Worm (Caenorhabditis elegans): Measurements from ENCODE around the gene ceh-43.
A peak's percentile ranks its signal among the peaks of the same experiment; 100 is the strongest.
"Not testable (repeated sequence)": the region's sequence is repeated elsewhere in the genome, so short reads cannot be mapped to it uniquely, and the experiment has no call there.

Gene ceh-43

ce11 chrIII:4419117-4419978, 30.4 kb downstream of the ceh-43 start, which contains the start of the genes R07E5.7 and cku-80 (continued):
- TF ChIP-seq fos-1 (tag; optimal IDR thresholded peaks at IDR 0.05) (no peak), blmp-1 (tag; optimal IDR thresholded peaks at IDR 0.05; ENCODE audit: insufficient read depth) (no peak), crh-2 (tag; optimal IDR thresholded peaks at IDR 0.05) (peak; percentile 66), lsy-2 (tag; optimal IDR thresholded peaks at IDR 0.05) (peak; percentile 61 to 82), nhr-10 (tag; optimal IDR thresholded peaks at IDR 0.05) (no peak), egl-27 (tag; optimal IDR thresholded peaks at IDR 0.05) (no peak), gmeb-1 (tag; optimal IDR thresholded peaks at IDR 0.05) (peak; percentile 88)

- TF ChIP-seq lin-13 (GFP tag; optimal IDR thresholded peaks at IDR 0.05) (no peak), nhr-21 (tag; optimal IDR thresholded peaks at IDR 0.05) (no peak), fos-1 (tag; optimal IDR thresholded peaks at IDR 0.05) (no peak), elt-3 (tag; optimal IDR thresholded peaks at IDR 0.05) (no peak), lin-39 (tag; optimal IDR thresholded peaks at IDR 0.05) (no peak), ztf-4 (tag; optimal IDR thresholded peaks at IDR 0.05) (no peak), ama-1 (optimal IDR thresholded peaks at IDR 0.05) (no peak), nhr-129 (tag; optimal IDR thresholded peaks at IDR 0.05) (no peak), ztf-11 (tag; optimal IDR thresholded peaks at IDR 0.05) (no peak), nhr-77 (tag; optimal IDR thresholded peaks at IDR 0.05) (no peak), nhr-237 (tag; optimal IDR thresholded peaks at IDR 0.05) (no peak), alr-1 (tag; optimal IDR thresholded peaks at IDR 0.05) (no peak), unc-39 (tag; optimal IDR thresholded peaks at IDR 0.05) (no peak), nhr-10 (tag; optimal IDR thresholded peaks at IDR 0.05) (no peak), ceh-16 (tag; optimal IDR thresholded peaks at IDR 0.05) (no peak), nhr-25 (tag; optimal IDR thresholded peaks at IDR 0.05) (no peak), aly-2 (tag; optimal IDR thresholded peaks at IDR 0.05) (no peak), nhr-6 (tag; optimal IDR thresholded peaks at IDR 0.05) (no peak), skn-1 (tag; optimal IDR thresholded peaks at IDR 0.05) (no peak)
Measured at ce11 chrIII:4417956-4418355, 31.8 kb downstream of the ceh-43 start, which contains the start of the genes R07E5.19 and pdcd-2. R07E5.19 (minus strand) TSS chrIII:4418056. pdcd-2 (minus strand) TSS chrIII:4418057.

ce11 chrIII:4415135-4415534, 34.6 kb downstream of the ceh-43 start, which contains the start of gene R07E5.11:
R07E5.11 (minus strand) TSS chrIII:4415235.
- TF ChIP-seq lsy-2 (tag; optimal IDR thresholded peaks at IDR 0.05) (no peak), ztf-1 (GFP tag; conservative IDR thresholded peaks at IDR 0.05) (no peak), peb-1 (tag; optimal IDR thresholded peaks at IDR 0.05) (no peak), ama-1 (optimal IDR thresholded peaks at IDR 0.05) (no peak), nhr-77 (tag; optimal IDR thresholded peaks at IDR 0.05) (no peak), nhr-6 (tag; optimal IDR thresholded peaks at IDR 0.05) (no peak), ztf-4 (tag; optimal IDR thresholded peaks at IDR 0.05) (no peak), F13H6.1 (tag; optimal IDR thresholded peaks at IDR 0.05) (no peak), mbf-1 (tag; optimal IDR thresholded peaks at IDR 0.05) (no peak)

ce11 chrIII:4414041-4414440, 35.7 kb downstream of the ceh-43 start:
- TF ChIP-seq snpc-4 (tag; optimal IDR thresholded peaks at IDR 0.05) = peak; percentile 97
- peak; percentile 38 for TF ChIP-seq lin-13 (GFP tag; optimal IDR thresholded peaks at IDR 0.05)
- TF ChIP-seq lsy-2 (tag; optimal IDR thresholded peaks at IDR 0.05) = peak; percentile 46 to 73
- peak; percentile 36 for TF ChIP-seq Y55F3AM.14 (GFP tag; optimal IDR thresholded peaks at IDR 0.05)
- TF ChIP-seq nhr-21 (tag; optimal IDR thresholded peaks at IDR 0.05) = peak; percentile 17
- peak; percentile 40 for TF ChIP-seq sma-3 (GFP tag; optimal IDR thresholded peaks at IDR 0.05)
- TF ChIP-seq nhr-129 (tag; optimal IDR thresholded peaks at IDR 0.05) = peak; percentile 32
- TF ChIP-seq fos-1 (tag; optimal IDR thresholded peaks at IDR 0.05) = peak; percentile 12
- TF ChIP-seq C34F6.9 (tag; optimal IDR thresholded peaks at IDR 0.05) = peak; percentile 73
- peak; percentile 36 for TF ChIP-seq crh-2 (tag; optimal IDR thresholded peaks at IDR 0.05)
- peak; percentile 79 for TF ChIP-seq sma-9 (GFP tag; optimal IDR thresholded peaks at IDR 0.05)
- TF ChIP-seq sma-9 (tag; optimal IDR thresholded peaks at IDR 0.05) = not testable (repeated sequence)
- peak; percentile 16 for TF ChIP-seq nhr-6 (tag; optimal IDR thresholded peaks at IDR 0.05)
- TF ChIP-seq egl-27 (tag; optimal IDR thresholded peaks at IDR 0.05) = peak; percentile 13
- TF ChIP-seq gmeb-1 (tag; optimal IDR thresholded peaks at IDR 0.05) = peak; percentile 53
- peak; percentile 45 for TF ChIP-seq F13H6.1 (tag; optimal IDR thresholded peaks at IDR 0.05)
- TF ChIP-seq unc-55 (GFP tag; optimal IDR thresholded peaks at IDR 0.05) = peak; percentile 69
- peak; percentile 37 for TF ChIP-seq nhr-25 (tag; optimal IDR thresholded peaks at IDR 0.05)

Data from whole organism, L2 larva.